Worm (Caenorhabditis elegans) whole organism, mixed stage, embryonic: ENCODE data around the gene noah-2.

Experiments
- M03D4.4 ChIP-seq: sonication (generic microtip); optimal IDR thresholded peaks from 2 replicates; lab custom pipeline; 2017; ENCODE audit warnings: mild to moderate bottlenecking, missing genetic modification characterization, missing compliant biosample characterization
- bed-3 ChIP-seq: fragments of 200-800 bp; sonication (Bioruptor generic); optimal IDR thresholded peaks from 3 replicates; lab custom pipeline; 2018; ENCODE audit warnings: mild to moderate bottlenecking, missing genetic modification characterization, moderate library complexity, missing compliant biosample characterization
- blmp-1 ChIP-seq: fragments of 150-350 bp; optimal IDR thresholded peaks from 2 replicates; lab custom pipeline; 2014; ENCODE audit warnings: missing biosample characterization, missing genetic modification characterization
- ceh-39 ChIP-seq: fragments of 150-350 bp; optimal IDR thresholded peaks from 2 replicates; lab custom pipeline; 2014; ENCODE audit warnings: missing biosample characterization, missing genetic modification characterization
- ceh-83 ChIP-seq: fragments of 200-800 bp; sonication (Bioruptor generic); optimal IDR thresholded peaks from 2 replicates; lab custom pipeline; 2018; ENCODE audit warnings: mild to moderate bottlenecking, missing genetic modification characterization, missing compliant biosample characterization
- ces-1 ChIP-seq: fragments of 150-350 bp; optimal IDR thresholded peaks from 2 replicates; lab custom pipeline; 2014; ENCODE audit warnings: missing biosample characterization, missing genetic modification reagents, missing genetic modification characterization
- cnd-1 ChIP-seq: fragments of 200-800 bp; sonication (Bioruptor generic); optimal IDR thresholded peaks from 2 replicates; lab custom pipeline; 2018; ENCODE audit warnings: mild to moderate bottlenecking, missing genetic modification characterization, missing compliant biosample characterization
- drap-1 ChIP-seq: fragments of 200-800 bp; sonication (Bioruptor generic); optimal IDR thresholded peaks from 3 replicates; lab custom pipeline; 2018; ENCODE audit warnings: mild to moderate bottlenecking, missing genetic modification characterization, missing compliant biosample characterization
- elt-1 ChIP-seq: sonication (generic microtip); optimal IDR thresholded peaks from 2 replicates; lab custom pipeline; 2017; ENCODE audit warnings: missing genetic modification characterization, mild to moderate bottlenecking, missing compliant biosample characterization, antibody characterized with exemption, moderate library complexity, borderline replicate concordance; ENCODE audit not compliant: insufficient read depth
- elt-3 ChIP-seq: fragments of 150-350 bp; optimal IDR thresholded peaks from 2 replicates; lab custom pipeline; 2014; ENCODE audit warnings: missing biosample characterization, missing genetic modification characterization
- flh-1 ChIP-seq: fragments of 200-800 bp; sonication (Bioruptor generic); optimal IDR thresholded peaks from 2 replicates; lab custom pipeline; 2018; ENCODE audit warnings: mild to moderate bottlenecking, missing genetic modification characterization, moderate library complexity, missing compliant biosample characterization
- ham-2 ChIP-seq: fragments of 200-800 bp; sonication (Bioruptor generic); optimal IDR thresholded peaks from 2 replicates; lab custom pipeline; 2018; ENCODE audit warnings: mild to moderate bottlenecking, missing genetic modification characterization, missing compliant biosample characterization
- hlh-1 ChIP-seq: fragments of 150-350 bp; optimal IDR thresholded peaks from 2 replicates; lab custom pipeline; 2014; ENCODE audit warnings: missing biosample characterization, missing genetic modification reagents, missing genetic modification characterization
- lin-13 ChIP-seq: fragments of 150-350 bp; optimal IDR thresholded peaks from 2 replicates; lab custom pipeline; 2014; ENCODE audit warnings: missing biosample characterization, missing genetic modification characterization
- lin-32 ChIP-seq: fragments of 200-800 bp; sonication (Bioruptor generic); optimal IDR thresholded peaks from 2 replicates; lab custom pipeline; 2018; ENCODE audit warnings: mild to moderate bottlenecking, missing genetic modification characterization, missing compliant biosample characterization
- mab-5 ChIP-seq: fragments of 150-350 bp; optimal IDR thresholded peaks from 2 replicates; lab custom pipeline; 2014; ENCODE audit warnings: missing biosample characterization, missing genetic modification characterization
- mep-1 ChIP-seq: fragments of 150-350 bp; optimal IDR thresholded peaks from 2 replicates; lab custom pipeline; 2017; ENCODE audit warnings: missing biosample characterization, missing genetic modification reagents, missing genetic modification characterization, inconsistent platforms
- mls-2 ChIP-seq: sonication (generic microtip); optimal IDR thresholded peaks from 2 replicates; lab custom pipeline; 2016; ENCODE audit warnings: mild to moderate bottlenecking, missing genetic modification characterization, moderate library complexity, missing compliant biosample characterization
- nhr-12 ChIP-seq: fragments of 150-350 bp; optimal IDR thresholded peaks from 2 replicates; lab custom pipeline; 2014; ENCODE audit warnings: missing biosample characterization, missing genetic modification characterization
- nhr-2 ChIP-seq: fragments of 150-350 bp; optimal IDR thresholded peaks from 2 replicates; lab custom pipeline; 2014; ENCODE audit warnings: missing biosample characterization, missing genetic modification characterization
- nhr-237 ChIP-seq: fragments of 150-350 bp; optimal IDR thresholded peaks from 2 replicates; lab custom pipeline; 2014; ENCODE audit warnings: missing biosample characterization, missing genetic modification characterization
- nhr-28 ChIP-seq: fragments of 150-350 bp; optimal IDR thresholded peaks from 2 replicates; lab custom pipeline; 2014; ENCODE audit warnings: missing biosample characterization, missing genetic modification characterization
- nhr-76 ChIP-seq: sonication (generic microtip); optimal IDR thresholded peaks from 2 replicates; lab custom pipeline; 2017; ENCODE audit warnings: missing biosample characterization, missing genetic modification characterization
- pha-4 ChIP-seq: fragments of 150-350 bp; optimal IDR thresholded peaks from 2 replicates; lab custom pipeline; 2018; ENCODE audit warnings: missing biosample characterization, missing genetic modification reagents, missing genetic modification characterization
- sem-2 ChIP-seq: fragments of 200-800 bp; sonication (Bioruptor generic); optimal IDR thresholded peaks from 2 replicates; lab custom pipeline; 2018; ENCODE audit warnings: mild to moderate bottlenecking, missing genetic modification characterization, missing compliant biosample characterization
- snpc-4 ChIP-seq: fragments of 150-350 bp; optimal IDR thresholded peaks from 2 replicates; lab custom pipeline; 2014; ENCODE audit warnings: missing biosample characterization, missing genetic modification characterization
- sptf-1 ChIP-seq: sonication (generic microtip); optimal IDR thresholded peaks from 2 replicates; lab custom pipeline; 2017; ENCODE audit warnings: mild to moderate bottlenecking, missing genetic modification characterization, moderate library complexity, missing compliant biosample characterization
- tbx-8 ChIP-seq: fragments of 200-800 bp; sonication (Bioruptor generic); optimal IDR thresholded peaks from 2 replicates; lab custom pipeline; 2018; ENCODE audit warnings: mild to moderate bottlenecking, missing genetic modification characterization, moderate library complexity, missing compliant biosample characterization
- unc-39 ChIP-seq: fragments of 150-350 bp; optimal IDR thresholded peaks from 2 replicates; lab custom pipeline; 2014; ENCODE audit warnings: missing biosample characterization, missing genetic modification characterization
- unc-62 ChIP-seq: fragments of 150-350 bp; optimal IDR thresholded peaks from 2 replicates; lab custom pipeline; 2014; ENCODE audit warnings: missing biosample characterization, missing genetic modification reagents, missing genetic modification characterization
- ztf-11 ChIP-seq: fragments of 150-350 bp; optimal IDR thresholded peaks from 2 replicates; lab custom pipeline; 2014; ENCODE audit warnings: missing biosample characterization, missing genetic modification characterization

noah-2 gene

DNA sequence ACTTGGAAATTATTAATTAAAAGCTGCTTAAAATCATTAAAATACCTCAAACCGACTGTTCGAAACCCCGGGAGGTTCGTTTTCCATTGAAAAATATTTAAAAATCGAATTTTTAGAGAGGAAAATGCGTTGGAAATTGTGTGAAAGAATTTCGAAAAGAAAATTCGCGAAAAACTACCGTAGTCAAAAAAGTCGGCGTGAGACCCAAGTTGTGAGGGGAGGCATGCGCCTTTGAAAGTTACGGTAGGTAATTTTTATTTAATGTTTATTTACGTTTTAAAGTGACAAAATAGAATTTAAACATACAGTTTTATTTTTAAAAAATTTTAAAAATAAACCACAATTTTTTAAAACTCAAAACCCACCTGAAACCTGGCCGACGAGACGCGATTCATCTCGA, 24.5 kb downstream of the noah-2 start:
- TF ChIP-seq mep-1 (tag; lab: Kevin White, UChicago): no peak
- no peak for TF ChIP-seq hlh-1
- TF ChIP-seq nhr-237: no peak
- no peak for TF ChIP-seq M03D4.4 (tag; lab: Kevin White, UChicago)
- TF ChIP-seq elt-1 (tag; lab: Kevin White, UChicago): no peak
- no peak for TF ChIP-seq ceh-83 (GFP tag; lab: Kevin White, UChicago)
- TF ChIP-seq nhr-2 (tag; lab: Kevin White, UChicago): no peak
- no peak for TF ChIP-seq ces-1
- no peak for TF ChIP-seq ham-2 (GFP tag; lab: Kevin White, UChicago)
- TF ChIP-seq lin-13 (tag; lab: Kevin White, UChicago): no peak
- no peak for TF ChIP-seq mls-2 (tag; lab: Kevin White, UChicago)
- TF ChIP-seq cnd-1 (tag; lab: Kevin White, UChicago): no peak
- no peak for TF ChIP-seq mab-5 (tag; lab: Kevin White, UChicago)
- no peak for TF ChIP-seq sptf-1
- TF ChIP-seq, all 35 proteins: peak for 0

DNA sequence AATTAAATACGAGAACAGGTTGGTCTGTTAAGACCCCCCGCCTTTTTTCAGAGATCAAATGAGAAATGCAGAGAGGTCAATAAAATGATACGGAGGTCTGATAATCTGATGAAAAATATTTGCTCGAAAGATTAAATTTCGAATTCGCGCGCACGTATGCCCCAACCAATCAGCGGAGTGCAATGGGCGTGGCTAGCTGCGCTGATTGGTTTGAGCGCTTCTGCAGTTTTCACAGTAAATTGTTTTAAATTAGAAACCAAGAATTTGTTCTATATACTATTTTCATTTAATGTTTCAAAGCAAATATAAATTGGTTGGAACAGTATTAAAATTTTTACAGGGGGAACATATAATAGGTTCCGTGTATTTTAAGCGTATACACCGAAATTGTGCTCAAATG, 28.3 kb downstream of the noah-2 start:
- TF ChIP-seq pha-4 (tag; lab: Kevin White, UChicago): peak; percentile 47
- TF ChIP-seq ham-2 (GFP tag; lab: Kevin White, UChicago): no peak

- TF ChIP-seq bed-3 (GFP tag; lab: Kevin White, UChicago): no peak
- no peak for TF ChIP-seq ztf-11
- no peak for TF ChIP-seq nhr-12 (tag; lab: Kevin White, UChicago)
- TF ChIP-seq ces-1: no peak
- no peak for TF ChIP-seq ham-2 (GFP tag; lab: Kevin White, UChicago)
- TF ChIP-seq pha-4 (tag; lab: Kevin White, UChicago): no peak
- TF ChIP-seq snpc-4 (tag; lab: Kevin White, UChicago): no peak
- no peak for TF ChIP-seq mep-1 (tag; lab: Kevin White, UChicago)
- TF ChIP-seq unc-39 (tag; lab: Kevin White, UChicago): no peak
- TF ChIP-seq flh-1 (GFP tag; lab: Kevin White, UChicago): no peak
- no peak for TF ChIP-seq ceh-39 (tag; lab: Kevin White, UChicago)
- no peak for TF ChIP-seq nhr-28 (tag; lab: Kevin White, UChicago)
- no peak for TF ChIP-seq nhr-237
- TF ChIP-seq ceh-83 (GFP tag; lab: Kevin White, UChicago): no peak
- TF ChIP-seq drap-1: no peak
- TF ChIP-seq hlh-1: no peak
- TF ChIP-seq tbx-8: no peak
- no peak for TF ChIP-seq nhr-2 (tag; lab: Kevin White, UChicago)
- no peak for TF ChIP-seq mls-2 (tag; lab: Kevin White, UChicago)
- TF ChIP-seq sem-2 (GFP tag; lab: Kevin White, UChicago): no peak
- TF ChIP-seq, all 35 proteins: peak for 0
These were observed 32.9 kb downstream of the noah-2 start, which contains the start of gene nkcc-1 for ce11 chrIV:14123956-14124355. Gene nkcc-1 (minus strand): TSS chrIV:14124056.

ce11 chrIV:14127805-14128610, 37.0 kb downstream of the noah-2 start, which contains the start of gene H12I19.115:
Gene H12I19.115 (minus strand): TSS chrIV:14127855.
- TF ChIP-seq flh-1 (GFP tag; lab: Kevin White, UChicago): no peak
- TF ChIP-seq mep-1 (tag; lab: Kevin White, UChicago): no peak
- TF ChIP-seq ces-1: peak; percentile 57
- no peak for TF ChIP-seq nhr-2 (tag; lab: Kevin White, UChicago)
- no peak for TF ChIP-seq nhr-237
- TF ChIP-seq nhr-76 (tag; lab: Kevin White, UChicago): no peak
- peak; percentile 13 for TF ChIP-seq unc-62 (GFP tag; lab: Kevin White, UChicago)
- TF ChIP-seq hlh-1: peak; percentile 94
- TF ChIP-seq mls-2 (tag; lab: Kevin White, UChicago): no peak
- TF ChIP-seq drap-1: no peak
- no peak for TF ChIP-seq elt-3
- no peak for TF ChIP-seq nhr-12 (tag; lab: Kevin White, UChicago)
- peak; percentile 16 for TF ChIP-seq ceh-83 (GFP tag; lab: Kevin White, UChicago)
- TF ChIP-seq lin-32: peak; percentile 28
- TF ChIP-seq, all 35 proteins: peak for 5

- no peak for TF ChIP-seq snpc-4 (tag; lab: Kevin White, UChicago)
- TF ChIP-seq nhr-12 (tag; lab: Kevin White, UChicago): no peak
- TF ChIP-seq ham-2 (GFP tag; lab: Kevin White, UChicago): no peak
- no peak for TF ChIP-seq blmp-1 (tag; lab: Kevin White, UChicago)
These were observed 38.0 kb downstream of the noah-2 start, which contains the start of gene srz-42 for ce11 chrIV:14129091-14129490. Gene srz-42 (plus strand): TSS chrIV:14129391.
